Fruit fly (Drosophila melanogaster) whole organism, embryonic: ENCODE results near the gene Hrd3.
A peak's percentile ranks its signal among the peaks of the same experiment; 100 is the strongest.

ENCODE experiments used
- Atf6 ChIP-seq: fragments of 200-800 bp; sonication (Bioruptor generic); IDR thresholded peaks from 2 replicates; pipeline ENCODE4 v1.3.6; 2022; ENCODE audit warnings: missing biosample characterization, missing genetic modification characterization
- CG10959 ChIP-seq: fragments of 200-800 bp; sonication (Bioruptor generic); IDR thresholded peaks from 2 replicates; pipeline ENCODE4 v1.3.6; 2022; ENCODE audit warnings: missing biosample characterization, missing genetic modification characterization
- CG10979 ChIP-seq: fragments of 200-800 bp; sonication (Bioruptor generic); optimal IDR thresholded peaks from 2 replicates; lab custom pipeline; 2018; ENCODE audit warnings: missing biosample characterization, mild to moderate bottlenecking, missing genetic modification characterization, moderate library complexity
- CG12104 ChIP-seq: fragments of 200-800 bp; sonication (Bioruptor generic); optimal IDR thresholded peaks from 3 replicates; lab custom pipeline; 2016; ENCODE audit warnings: missing biosample characterization, missing genetic modification characterization
- CG12659 ChIP-seq: fragments of 200-800 bp; sonication (Bioruptor generic); optimal IDR thresholded peaks from 3 replicates; lab custom pipeline; 2017; ENCODE audit warnings: mild to moderate bottlenecking, missing biosample characterization, missing genetic modification reagents, missing genetic modification characterization
- CG14667 ChIP-seq: fragments of 200-800 bp; sonication (Bioruptor generic); IDR thresholded peaks from 2 replicates; pipeline ENCODE4 v1.3.6; 2022; ENCODE audit warnings: missing biosample characterization, missing genetic modification characterization
- CG15479 ChIP-seq: fragments of 200-800 bp; sonication (Bioruptor generic); optimal IDR thresholded peaks from 3 replicates; lab custom pipeline; 2019; ENCODE audit warnings: missing biosample characterization, mild to moderate bottlenecking, missing genetic modification characterization, moderate library complexity
- CG1602 ChIP-seq: fragments of 200-800 bp; sonication (Bioruptor generic); optimal IDR thresholded peaks from 3 replicates; lab custom pipeline; 2016; ENCODE audit warnings: missing biosample characterization, missing genetic modification characterization
- CG1603 ChIP-seq: fragments of 200-800 bp; sonication (Bioruptor generic); optimal IDR thresholded peaks from 2 replicates; lab custom pipeline; 2019; ENCODE audit warnings: missing biosample characterization, mild to moderate bottlenecking, missing genetic modification characterization, moderate library complexity
- CG17612 ChIP-seq: fragments of 200-800 bp; sonication (Bioruptor generic); IDR thresholded peaks from 2 replicates; pipeline ENCODE4 v1.3.6; 2022; ENCODE audit warnings: missing biosample characterization, missing genetic modification characterization
- CG31441 ChIP-seq: fragments of 200-800 bp; sonication (Bioruptor generic); IDR thresholded peaks from 2 replicates; pipeline ENCODE4 v1.3.6; 2022; ENCODE audit warnings: missing biosample characterization, missing genetic modification characterization
- CG33557 ChIP-seq: fragments of 200-800 bp; sonication (Bioruptor generic); optimal IDR thresholded peaks from 2 replicates; lab custom pipeline; 2019; ENCODE audit warnings: missing biosample characterization, mild to moderate bottlenecking, missing genetic modification characterization, moderate library complexity
- CG34376 ChIP-seq: fragments of 200-800 bp; sonication (Bioruptor generic); optimal IDR thresholded peaks from 2 replicates; lab custom pipeline; 2018; ENCODE audit warnings: missing biosample characterization, mild to moderate bottlenecking, missing genetic modification characterization
- CG6791 ChIP-seq: fragments of 200-800 bp; sonication (Bioruptor generic); IDR thresholded peaks from 3 replicates; pipeline ENCODE4 v1.3.6; 2022; ENCODE audit warnings: missing biosample characterization, missing genetic modification characterization; ENCODE audit not compliant: partially characterized antibody
- CG7928 ChIP-seq: fragments of 200-800 bp; sonication (Bioruptor generic); optimal IDR thresholded peaks from 2 replicates; lab custom pipeline; 2017; ENCODE audit warnings: missing biosample characterization, mild to moderate bottlenecking, missing genetic modification characterization
- CG9817 ChIP-seq: fragments of 200-800 bp; sonication (Bioruptor generic); optimal IDR thresholded peaks from 2 replicates; lab custom pipeline; 2018; ENCODE audit warnings: missing biosample characterization, mild to moderate bottlenecking, missing genetic modification characterization, moderate library complexity
- Camta ChIP-seq: fragments of 200-800 bp; sonication (Bioruptor generic); optimal IDR thresholded peaks from 2 replicates; lab custom pipeline; 2016; ENCODE audit warnings: missing biosample characterization, missing genetic modification characterization
- Doc2 ChIP-seq: fragments of 200-800 bp; sonication (Bioruptor generic); IDR thresholded peaks from 2 replicates; pipeline ENCODE4 v1.3.6; 2022; ENCODE audit warnings: missing biosample characterization, missing genetic modification characterization
- E2f2 ChIP-seq: fragments of 200-800 bp; sonication (Bioruptor generic); IDR thresholded peaks from 2 replicates; pipeline ENCODE4 v1.3.6; 2022; ENCODE audit warnings: missing biosample characterization, missing genetic modification characterization
- Hr51 ChIP-seq, 2 experiments: fragments of 200-800 bp; sonication (Bioruptor generic); optimal IDR thresholded peaks; 2 replicates in 1 of 2; 3 replicates in 1 of 2; lab custom pipeline; 2016 to 2018; ENCODE audit warnings: missing biosample characterization in 2 of 2, missing genetic modification characterization in 2 of 2, mild to moderate bottlenecking in 1 of 2, moderate library complexity in 1 of 2
- Jarid2 ChIP-seq: fragments of 200-800 bp; sonication (Bioruptor generic); optimal IDR thresholded peaks from 3 replicates; lab custom pipeline; 2017; ENCODE audit warnings: mild to moderate bottlenecking, missing biosample characterization, missing genetic modification reagents, missing genetic modification characterization
- MESR4 ChIP-seq: fragments of 200-800 bp; sonication (Bioruptor generic); optimal IDR thresholded peaks from 2 replicates; lab custom pipeline; 2018; ENCODE audit warnings: missing biosample characterization, mild to moderate bottlenecking, missing genetic modification characterization, moderate library complexity
- Mad ChIP-seq: fragments of 200-800 bp; sonication (Bioruptor generic); optimal IDR thresholded peaks from 2 replicates; lab custom pipeline; 2016; ENCODE audit warnings: missing biosample characterization, missing genetic modification characterization
- Med ChIP-seq: fragments of 200-800 bp; sonication (Bioruptor generic); peaks from one replicate; lab custom pipeline; 2016; ENCODE audit warnings: missing biosample characterization, missing genetic modification characterization, mild to moderate bottlenecking, inconsistent platforms, moderate library complexity
- PHDP ChIP-seq: fragments of 200-800 bp; sonication (Bioruptor generic); optimal IDR thresholded peaks from 3 replicates; lab custom pipeline; 2018; ENCODE audit warnings: missing biosample characterization, mild to moderate bottlenecking, missing genetic modification characterization, moderate library complexity
- Poxn ChIP-seq: fragments of 200-800 bp; sonication (Bioruptor generic); IDR thresholded peaks from 2 replicates; pipeline ENCODE4 v1.3.6; 2022; ENCODE audit warnings: missing biosample characterization, missing genetic modification characterization
- Ptx1 ChIP-seq: fragments of 200-800 bp; sonication (Bioruptor generic); IDR thresholded peaks from 2 replicates; pipeline ENCODE4 v1.3.6; 2022; ENCODE audit warnings: missing biosample characterization, missing genetic modification characterization
- Rx ChIP-seq: fragments of 200-800 bp; sonication (Bioruptor generic); IDR thresholded peaks from 2 replicates; pipeline ENCODE4 v1.3.6; 2022; ENCODE audit warnings: missing biosample characterization, missing genetic modification characterization
- Side ChIP-seq: fragments of 200-800 bp; sonication (Bioruptor generic); optimal IDR thresholded peaks from 2 replicates; lab custom pipeline; 2016; ENCODE audit warnings: missing biosample characterization, missing genetic modification characterization
- Six4 ChIP-seq: fragments of 200-800 bp; sonication (Bioruptor generic); optimal IDR thresholded peaks from 2 replicates; lab custom pipeline; 2016; ENCODE audit warnings: missing biosample characterization, missing genetic modification characterization
- Tbp ChIP-seq: fragments of >200 bp; optimal IDR thresholded peaks from 2 replicates; lab custom pipeline; 2018; ENCODE audit warnings: missing biosample characterization, missing genetic modification characterization
- Xrp1 ChIP-seq: fragments of 200-800 bp; sonication (Bioruptor generic); IDR thresholded peaks from 2 replicates; pipeline ENCODE4 v1.3.6; 2022; ENCODE audit warnings: missing biosample characterization, missing genetic modification characterization
- chm ChIP-seq: fragments of 200-800 bp; sonication (Bioruptor generic); IDR thresholded peaks from 2 replicates; pipeline ENCODE4 v1.3.6; 2022; ENCODE audit warnings: missing biosample characterization, missing genetic modification characterization
- chn ChIP-seq: fragments of 200-800 bp; sonication (Bioruptor generic); optimal IDR thresholded peaks from 2 replicates; lab custom pipeline; 2016; ENCODE audit warnings: missing biosample characterization, missing genetic modification characterization
- dm ChIP-seq: fragments of 200-800 bp; sonication (Bioruptor generic); optimal IDR thresholded peaks from 3 replicates; lab custom pipeline; 2016; ENCODE audit warnings: missing biosample characterization, missing genetic modification characterization
- dmrt11E ChIP-seq: fragments of 200-800 bp; sonication (Bioruptor generic); optimal IDR thresholded peaks from 3 replicates; lab custom pipeline; 2018; ENCODE audit warnings: missing biosample characterization, mild to moderate bottlenecking, missing genetic modification characterization, moderate library complexity
- dysf ChIP-seq: fragments of 200-800 bp; sonication (Bioruptor generic); IDR thresholded peaks from 3 replicates; pipeline ENCODE4 v1.3.6; 2022; ENCODE audit warnings: missing biosample characterization, missing genetic modification characterization
- eve ChIP-seq, 2 experiments: fragments of >200 bp; optimal IDR thresholded peaks; 2 replicates each; lab custom pipeline; 2017; ENCODE audit warnings: missing biosample characterization in 2 of 2, missing genetic modification characterization in 2 of 2
- hb ChIP-seq: fragments of 200-800 bp; sonication (Bioruptor generic); IDR thresholded peaks from 3 replicates; pipeline ENCODE4 v1.3.6; 2022; ENCODE audit warnings: missing biosample characterization, missing genetic modification characterization; ENCODE audit not compliant: partially characterized antibody
- insv ChIP-seq, 2 experiments: fragments of 200-800 bp; sonication (Bioruptor generic); optimal IDR thresholded peaks; 3 replicates each; lab custom pipeline; 2016 to 2018; ENCODE audit warnings: missing biosample characterization in 2 of 2, missing genetic modification characterization in 2 of 2
- lab ChIP-seq: fragments of 200-800 bp; sonication (Bioruptor generic); optimal IDR thresholded peaks from 3 replicates; lab custom pipeline; 2017; ENCODE audit warnings: missing biosample characterization, missing genetic modification characterization, mild to moderate bottlenecking, moderate library complexity, missing genetic modification reagents
- nmo ChIP-seq: fragments of 200-800 bp; sonication (Bioruptor generic); optimal IDR thresholded peaks from 2 replicates; lab custom pipeline; 2018; ENCODE audit warnings: missing biosample characterization, mild to moderate bottlenecking, missing genetic modification characterization, moderate library complexity
- phol ChIP-seq: fragments of 200-800 bp; sonication (Bioruptor generic); optimal IDR thresholded peaks from 3 replicates; lab custom pipeline; 2018; ENCODE audit warnings: missing biosample characterization, mild to moderate bottlenecking, missing genetic modification characterization, moderate library complexity
- pzg ChIP-seq: fragments of 200-800 bp; sonication (Bioruptor generic); optimal IDR thresholded peaks from 3 replicates; lab custom pipeline; 2018; ENCODE audit warnings: missing biosample characterization, mild to moderate bottlenecking, missing genetic modification characterization, moderate library complexity
- sim ChIP-seq: fragments of 200-800 bp; sonication (Bioruptor generic); IDR thresholded peaks from 2 replicates; pipeline ENCODE4 v1.3.6; 2022; ENCODE audit warnings: missing biosample characterization, missing genetic modification characterization
- sna ChIP-seq: fragments of 200-800 bp; sonication (Bioruptor generic); IDR thresholded peaks from 2 replicates; pipeline ENCODE4 v1.3.6; 2022; ENCODE audit warnings: missing biosample characterization, missing genetic modification characterization; ENCODE audit not compliant: partially characterized antibody
- tin ChIP-seq: fragments of 200-800 bp; sonication (Bioruptor generic); optimal IDR thresholded peaks from 3 replicates; lab custom pipeline; 2016; ENCODE audit warnings: missing biosample characterization, missing genetic modification characterization
- trem ChIP-seq: fragments of 200-800 bp; optimal IDR thresholded peaks from 3 replicates; lab custom pipeline; 2019; ENCODE audit warnings: missing biosample characterization, mild to moderate bottlenecking, missing genetic modification characterization, moderate library complexity

Gene Hrd3

DNA sequence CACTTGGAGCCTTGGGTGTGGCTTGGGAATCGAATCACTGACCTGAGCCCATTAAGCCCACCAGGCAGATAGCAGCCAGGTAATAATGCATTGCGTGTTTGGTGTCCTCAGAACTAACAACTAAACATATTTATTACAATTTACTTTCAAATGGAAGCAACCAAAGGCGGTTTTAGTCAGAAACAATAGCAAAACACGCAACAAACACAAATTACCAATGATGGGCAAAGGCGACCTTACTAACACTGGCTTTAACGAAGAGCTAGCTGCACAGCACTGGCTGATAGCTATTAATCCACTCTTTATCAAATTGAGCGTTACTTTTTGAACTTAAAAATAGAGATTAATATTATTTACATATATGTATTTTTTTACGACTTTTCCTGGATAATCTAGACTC is 4.7 kb upstream of the Hrd3 start, which contains the start of gene udt (continued):
- no peak for TF ChIP-seq CG33557 (GFP tag; lab: Kevin White, UChicago)
- no peak for TF ChIP-seq eve (GFP tag; optimal IDR thresholded peaks at IDR 0.05; lab: Kevin White, UChicago)
- peak; percentile 42 for TF ChIP-seq E2f2 (GFP tag; lab: Robert Waterston, UW)
- TF ChIP-seq hb (GFP tag; lab: Robert Waterston, UW): no peak
- peak; percentile 64 for TF ChIP-seq MESR4
- no peak for TF ChIP-seq CG12104 (GFP tag; lab: Kevin White, UChicago)
- TF ChIP-seq Camta (GFP tag; lab: Kevin White, UChicago): peak; percentile 35
- TF ChIP-seq insv (GFP tag; optimal IDR thresholded peaks at IDR 0.05; lab: Kevin White, UChicago): no peak
- TF ChIP-seq Xrp1: 0 out of 2 replicates have a peak, but pooled peaks have one; percentile 14
- peak; percentile 35 for TF ChIP-seq trem (tag; lab: Kevin White, UChicago)
- TF ChIP-seq dmrt11E (tag; lab: Kevin White, UChicago): no peak
- TF ChIP-seq phol: peak; percentile 20
- no peak for TF ChIP-seq CG10959 (GFP tag; lab: Robert Waterston, UW)
- no peak for TF ChIP-seq Tbp (GFP tag; lab: Kevin White, UChicago)
- peak; percentile 4 for TF ChIP-seq CG34376 (GFP tag; lab: Kevin White, UChicago)
- no peak for TF ChIP-seq CG31441 (GFP tag; lab: Robert Waterston, UW)
- TF ChIP-seq Hr51 (GFP tag; optimal IDR thresholded peaks at IDR 0.05; lab: Kevin White, UChicago): no peak
- TF ChIP-seq Mad (GFP tag; lab: Kevin White, UChicago): peak; percentile 29
- peak; percentile 42 for TF ChIP-seq pzg

DNA sequence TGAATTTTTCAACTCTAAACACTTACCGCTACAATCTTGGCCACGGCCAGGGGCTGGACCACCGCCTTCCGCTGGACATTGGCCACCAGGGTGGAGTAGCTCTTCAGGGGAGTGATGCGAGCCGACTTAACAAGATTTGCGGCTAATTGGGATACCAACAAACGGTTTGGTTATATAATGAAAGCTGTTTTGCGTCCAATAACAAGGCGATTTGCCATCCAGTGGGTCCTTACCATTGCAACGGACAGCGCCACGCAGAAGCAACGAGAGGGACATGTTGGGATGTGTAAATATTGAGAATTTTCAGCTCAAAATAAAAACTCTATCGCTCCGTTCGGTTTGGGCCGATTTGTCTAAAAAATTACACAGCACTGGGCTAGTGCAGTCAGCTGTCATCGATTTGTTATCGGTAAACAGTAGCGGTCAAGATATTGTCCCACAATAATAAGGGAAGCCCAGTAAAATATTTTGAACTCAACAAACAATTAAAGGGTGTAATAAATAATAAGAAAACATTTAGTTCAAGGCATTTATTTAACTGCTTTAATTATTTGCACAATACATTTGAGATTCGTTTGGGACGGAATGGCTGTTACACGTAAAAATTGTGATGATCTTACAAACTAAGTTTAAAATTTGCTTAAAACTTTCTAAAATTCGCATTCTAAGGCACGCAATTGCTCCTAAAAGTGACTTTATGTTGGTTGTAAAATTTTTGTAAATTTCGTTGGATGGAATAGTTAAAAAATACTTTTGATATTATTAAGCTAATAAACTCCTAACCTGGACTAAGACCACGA is 2.1 kb upstream of the Hrd3 start, which contains the start of gene SdhD:
TSS of gene SdhD (minus strand) at position 382 of the 800 bp plus-strand sequence.
- TF ChIP-seq Hr51 (GFP tag; optimal IDR thresholded peaks at IDR 0.05; lab: Kevin White, UChicago) (no peak), sim (GFP tag; lab: Robert Waterston, UW) (no peak), sna (peak; percentile 44), CG9817 (tag; lab: Kevin White, UChicago) (no peak), CG1602 (GFP tag; lab: Kevin White, UChicago) (no peak), Poxn (GFP tag; lab: Robert Waterston, UW) (no peak), CG7928 (GFP tag; lab: Kevin White, UChicago) (no peak), Atf6 (GFP tag; lab: Robert Waterston, UW) (peak; percentile 16; the same call in 1 of the 2 replicates), dysf (no peak), Rx (GFP tag; lab: Robert Waterston, UW) (no peak), Ptx1 (GFP tag; lab: Robert Waterston, UW) (no peak), Med (peak; percentile 92), CG12659 (GFP tag; lab: Kevin White, UChicago) (peak; percentile 53), nmo (peak; percentile 4), chn (GFP tag; lab: Kevin White, UChicago) (no peak), lab (GFP tag; lab: Kevin White, UChicago) (peak; percentile 50), Six4 (GFP tag; lab: Kevin White, UChicago) (no peak), CG10979 (tag; lab: Kevin White, UChicago) (no peak), CG6791 (GFP tag; lab: Robert Waterston, UW) (0 out of 3 replicates have a peak, but pooled peaks have one; percentile 28), Jarid2 (no peak), Doc2 (GFP tag; lab: Robert Waterston, UW) (no peak), Side (no peak), tin (GFP tag; lab: Kevin White, UChicago) (peak; percentile 32), E2f2 (GFP tag; lab: Robert Waterston, UW) (peak; percentile 30; the same call in 1 of the 2 replicates), CG14667 (no peak), dm (GFP tag; lab: Kevin White, UChicago) (no peak), PHDP (tag; lab: Kevin White, UChicago) (peak; percentile 22), CG17612 (no peak), CG15479 (no peak), CG1603 (tag; lab: Kevin White, UChicago) (peak; percentile 85), chm (GFP tag; lab: Robert Waterston, UW) (no peak)
